Worm (Caenorhabditis elegans): Measurements from ENCODE around the gene srx-5.

ce11 chrV:682031-682430 lies 17.8 kb upstream of the srx-5 start, which contains the start of gene srx-23:
- TF ChIP-seq pha-4 (tag; optimal IDR thresholded peaks at IDR 0.05) (no peak), lim-6 (tag; optimal IDR thresholded peaks at IDR 0.05) (no peak), elt-4 (tag; optimal IDR thresholded peaks at IDR 0.05) (no peak), unc-86 (tag; optimal IDR thresholded peaks at IDR 0.05) (no peak), pqm-1 (tag; optimal IDR thresholded peaks at IDR 0.05) (no peak)
